Worm (Caenorhabditis elegans) whole organism, young adult: ENCODE results near the gene Y54E2A.9.
A peak's percentile ranks its signal among the peaks of the same experiment; 100 is the strongest.

ENCODE experiments used
- C06A6.2 ChIP-seq: fragments of 200-800 bp; sonication (Bioruptor generic); conservative IDR thresholded peaks from 2 replicates; pipeline ENCODE4 v1.3.6; 2022; ENCODE audit warnings: missing genetic modification characterization, missing compliant biosample characterization
- F22D6.2 ChIP-seq: sonication (generic microtip); optimal IDR thresholded peaks from 2 replicates; lab custom pipeline; 2016; ENCODE audit warnings: mild to moderate bottlenecking, missing genetic modification characterization, missing compliant biosample characterization
- F33H1.4 ChIP-seq: fragments of 200-800 bp; sonication (Bioruptor generic); IDR thresholded peaks from 2 replicates; pipeline ENCODE4 v1.3.6; 2022; ENCODE audit warnings: missing genetic modification reagents, missing genetic modification characterization, missing compliant biosample characterization
- F39B2.1 ChIP-seq: fragments of 200-800 bp; sonication (Bioruptor generic); IDR thresholded peaks from 2 replicates; pipeline ENCODE4 v1.3.6; 2022; ENCODE audit warnings: missing genetic modification reagents, missing genetic modification characterization, missing compliant biosample characterization
- K12H6.12 ChIP-seq: fragments of 200-800 bp; sonication (Bioruptor generic); optimal IDR thresholded peaks from 2 replicates; lab custom pipeline; 2018; ENCODE audit warnings: mild to moderate bottlenecking, missing genetic modification characterization, missing compliant biosample characterization
- T26A5.8 ChIP-seq: sonication (generic microtip); optimal IDR thresholded peaks from 2 replicates; lab custom pipeline; 2016; ENCODE audit warnings: missing genetic modification characterization, missing compliant biosample characterization
- Y53G8AR.9 ChIP-seq: fragments of 200-800 bp; sonication (Bioruptor generic); conservative IDR thresholded peaks from 2 replicates; pipeline ENCODE4 v1.3.6; 2022; ENCODE audit warnings: missing genetic modification reagents, missing genetic modification characterization, missing compliant biosample characterization
- Y56A3A.18 ChIP-seq: fragments of 200-800 bp; sonication (Bioruptor generic); IDR thresholded peaks from 2 replicates; pipeline ENCODE4 v1.3.6; 2022; ENCODE audit warnings: missing genetic modification reagents, missing genetic modification characterization, missing compliant biosample characterization
- aptf-3 ChIP-seq: fragments of 200-800 bp; sonication (Bioruptor generic); IDR thresholded peaks from 2 replicates; pipeline ENCODE4 v1.3.6; 2022; ENCODE audit warnings: missing genetic modification characterization, missing compliant biosample characterization
- athp-1 ChIP-seq: sonication (generic microtip); optimal IDR thresholded peaks from 2 replicates; lab custom pipeline; 2017; ENCODE audit warnings: mild to moderate bottlenecking, missing genetic modification characterization, missing compliant biosample characterization
- attf-3 ChIP-seq: fragments of 200-800 bp; sonication (Bioruptor generic); conservative IDR thresholded peaks from 2 replicates; pipeline ENCODE4 v1.3.6; 2022; ENCODE audit warnings: missing genetic modification reagents, missing genetic modification characterization, missing compliant biosample characterization
- attf-5 ChIP-seq: fragments of 200-800 bp; sonication (Bioruptor generic); optimal IDR thresholded peaks from 2 replicates; lab custom pipeline; 2018; ENCODE audit warnings: mild to moderate bottlenecking, missing genetic modification characterization, missing compliant biosample characterization
- bed-1 ChIP-seq: fragments of 200-800 bp; sonication (Bioruptor generic); IDR thresholded peaks from 2 replicates; pipeline ENCODE4 v1.3.6; 2022; ENCODE audit warnings: missing genetic modification reagents, missing genetic modification characterization, missing compliant biosample characterization
- cebp-1 ChIP-seq, 2 experiments: fragments of 200-800 bp in 1 of 2; sonication (Bioruptor generic) in 1 of 2; sonication (generic microtip) in 1 of 2; IDR thresholded peaks in 1 of 2; optimal IDR thresholded peaks in 1 of 2; 2 replicates each; pipeline versions ENCODE4 v1.3.6 to Lab custom; 2017 to 2022; ENCODE audit warnings: missing compliant biosample characterization in 2 of 2, missing genetic modification characterization in 2 of 2, mild to moderate bottlenecking in 1 of 2, missing genetic modification reagents in 1 of 2, moderate library complexity in 1 of 2
- ceh-27 ChIP-seq: fragments of 200-800 bp; sonication (Bioruptor generic); optimal IDR thresholded peaks from 2 replicates; lab custom pipeline; 2018; ENCODE audit warnings: mild to moderate bottlenecking, missing genetic modification characterization, moderate library complexity, missing compliant biosample characterization
- ceh-58 ChIP-seq: fragments of 200-800 bp; sonication (Bioruptor generic); IDR thresholded peaks from 2 replicates; pipeline ENCODE4 v1.3.6; 2022; ENCODE audit warnings: missing genetic modification characterization, missing compliant biosample characterization
- dox-1 ChIP-seq: fragments of 200-800 bp; sonication (Bioruptor generic); IDR thresholded peaks from 2 replicates; pipeline ENCODE4 v1.3.6; 2022; ENCODE audit warnings: missing genetic modification reagents, missing genetic modification characterization, missing compliant biosample characterization
- efl-1 ChIP-seq: fragments of 150-350 bp; optimal IDR thresholded peaks from 2 replicates; lab custom pipeline; 2014; ENCODE audit warnings: missing biosample characterization, missing genetic modification reagents, missing genetic modification characterization
- lsl-1 ChIP-seq: fragments of 200-800 bp; sonication (Bioruptor generic); optimal IDR thresholded peaks from 2 replicates; lab custom pipeline; 2018; ENCODE audit warnings: mild to moderate bottlenecking, missing genetic modification characterization, moderate library complexity, missing compliant biosample characterization
- madf-3 ChIP-seq: fragments of 200-800 bp; sonication (Bioruptor generic); IDR thresholded peaks from 2 replicates; pipeline ENCODE4 v1.3.6; 2022; ENCODE audit warnings: missing genetic modification reagents, missing genetic modification characterization, missing compliant biosample characterization
- madf-6 ChIP-seq: fragments of 200-800 bp; sonication (Bioruptor generic); IDR thresholded peaks from 2 replicates; pipeline ENCODE4 v1.3.6; 2022; ENCODE audit warnings: missing genetic modification reagents, missing genetic modification characterization, missing compliant biosample characterization
- nfyb-1 ChIP-seq: fragments of 200-800 bp; sonication (Bioruptor generic); IDR thresholded peaks from 2 replicates; pipeline ENCODE4 v1.3.6; 2022; ENCODE audit warnings: missing genetic modification reagents, missing genetic modification characterization, missing compliant biosample characterization
- nhr-80 ChIP-seq: sonication (generic microtip); optimal IDR thresholded peaks from 2 replicates; lab custom pipeline; 2016; ENCODE audit warnings: missing genetic modification characterization, missing compliant biosample characterization
- pha-4 ChIP-seq: fragments of 150-350 bp; sonication (generic microtip); optimal IDR thresholded peaks from 2 replicates; lab custom pipeline; 2014; ENCODE audit warnings: missing biosample characterization, missing genetic modification reagents, missing genetic modification characterization
- sea-2 ChIP-seq: fragments of 200-800 bp; sonication (Bioruptor generic); IDR thresholded peaks from 2 replicates; pipeline ENCODE4 v1.3.6; 2022; ENCODE audit warnings: missing genetic modification characterization, missing compliant biosample characterization
- somi-1 ChIP-seq: fragments of 200-800 bp; sonication (Bioruptor generic); optimal IDR thresholded peaks from 2 replicates; lab custom pipeline; 2018; ENCODE audit warnings: mild to moderate bottlenecking, missing genetic modification characterization, missing compliant biosample characterization
- tbp1 ChIP-seq: fragments of 200-800 bp; sonication (Bioruptor generic); optimal IDR thresholded peaks from 2 replicates; lab custom pipeline; 2018; ENCODE audit warnings: mild to moderate bottlenecking, missing genetic modification characterization, missing compliant biosample characterization
- unc-62 ChIP-seq: fragments of 150-350 bp; optimal IDR thresholded peaks from 2 replicates; lab custom pipeline; 2014; ENCODE audit warnings: missing biosample characterization, missing genetic modification reagents, missing genetic modification characterization
- zfh-2 ChIP-seq: fragments of 200-800 bp; sonication (Bioruptor generic); conservative IDR thresholded peaks from 2 replicates; pipeline ENCODE4 v1.3.6; 2022; ENCODE audit warnings: missing genetic modification reagents, missing genetic modification characterization, missing compliant biosample characterization
- zim-3 ChIP-seq: sonication (generic microtip); optimal IDR thresholded peaks from 2 replicates; lab custom pipeline; 2017; ENCODE audit warnings: mild to moderate bottlenecking, missing genetic modification characterization, moderate library complexity, missing compliant biosample characterization
- ztf-22 ChIP-seq: fragments of 200-800 bp; sonication (Bioruptor generic); optimal IDR thresholded peaks from 2 replicates; lab custom pipeline; 2018; ENCODE audit warnings: mild to moderate bottlenecking, missing genetic modification characterization, moderate library complexity, missing compliant biosample characterization
- ztf-25 ChIP-seq: fragments of 200-800 bp; sonication (Bioruptor generic); IDR thresholded peaks from 2 replicates; pipeline ENCODE4 v1.3.6; 2022; ENCODE audit warnings: missing genetic modification reagents, missing genetic modification characterization, missing compliant biosample characterization
- ztf-3 ChIP-seq: fragments of 200-800 bp; sonication (Bioruptor generic); optimal IDR thresholded peaks from 2 replicates; lab custom pipeline; 2018; ENCODE audit warnings: mild to moderate bottlenecking, missing genetic modification characterization, missing compliant biosample characterization

The Y54E2A.9 gene

ce11 chrII:14814894-14815568 is 29.2 kb upstream of the Y54E2A.9 start, which contains the start of gene W01D2.1 (continued):
- TF ChIP-seq bed-1 (no peak), attf-5 (GFP tag; lab: Kevin White, UChicago) (no peak), ztf-3 (GFP tag; lab: Kevin White, UChicago) (no peak), tbp1 (GFP tag; lab: Kevin White, UChicago) (no peak), somi-1 (GFP tag; lab: Kevin White, UChicago) (no peak), attf-3 (no peak)

ce11 chrII:14813106-14813505 is 27.3 kb upstream of the Y54E2A.9 start:
- TF ChIP-seq madf-3 (GFP tag; lab: Robert Waterston, UW) (no peak), madf-6 (GFP tag; lab: Robert Waterston, UW) (0 out of 2 replicates have a peak, but pooled peaks have one; percentile 9), lsl-1 (GFP tag; lab: Kevin White, UChicago) (peak; percentile 69), F39B2.1 (no peak), ceh-58 (GFP tag; lab: Robert Waterston, UW) (no peak)

- TF ChIP-seq ceh-27 (GFP tag; lab: Kevin White, UChicago), result no peak
- no peak for TF ChIP-seq F22D6.2 (tag; lab: Kevin White, UChicago)
- TF ChIP-seq nfyb-1 (GFP tag; lab: Robert Waterston, UW), result no peak
- TF ChIP-seq K12H6.12 (tag; lab: Kevin White, UChicago), result no peak
- TF ChIP-seq Y53G8AR.9 (GFP tag; lab: Robert Waterston, UW), result 0 out of 2 replicates have a peak, but pooled peaks have one; percentile 39
- TF ChIP-seq unc-62 (GFP tag; lab: Kevin White, UChicago), result peak; percentile 24
- peak; percentile 45; the same call in 1 of the 2 replicates for TF ChIP-seq dox-1 (GFP tag; lab: Robert Waterston, UW)
- no peak for TF ChIP-seq athp-1 (tag; lab: Kevin White, UChicago)
- TF ChIP-seq C06A6.2, result no peak
- TF ChIP-seq pha-4 (tag; lab: Kevin White, UChicago), result no peak
- TF ChIP-seq bed-1, result no peak
- no peak for TF ChIP-seq sea-2 (GFP tag; lab: Robert Waterston, UW)
- no peak for TF ChIP-seq cebp-1 (GFP tag; IDR thresholded peaks at IDR 0.05; lab: Robert Waterston, UW)
- TF ChIP-seq cebp-1 (tag; optimal IDR thresholded peaks at IDR 0.05; lab: Kevin White, UChicago), result peak; percentile 38
- no peak for TF ChIP-seq ztf-25 (GFP tag; lab: Robert Waterston, UW)
- TF ChIP-seq nhr-80 (tag; lab: Kevin White, UChicago), result peak; percentile 84
- TF ChIP-seq zfh-2 (GFP tag; lab: Robert Waterston, UW), result no peak
- TF ChIP-seq F33H1.4, result no peak
- TF ChIP-seq Y56A3A.18, result no peak
- no peak for TF ChIP-seq aptf-3 (GFP tag; lab: Robert Waterston, UW)
- no peak for TF ChIP-seq T26A5.8 (tag; lab: Kevin White, UChicago)
These were observed 26.9 kb upstream of the Y54E2A.9 start for ce11 chrII:14812661-14813060.

ce11 chrII:14812231-14812630 is 26.4 kb upstream of the Y54E2A.9 start, which contains the start of gene osta-3:
Gene osta-3 (plus strand): TSS chrII:14812531.
- TF ChIP-seq efl-1 (GFP tag; lab: Kevin White, UChicago), result peak; percentile 13
- TF ChIP-seq ztf-25 (GFP tag; lab: Robert Waterston, UW), result no peak
- TF ChIP-seq tbp1 (GFP tag; lab: Kevin White, UChicago), result no peak
- TF ChIP-seq madf-6 (GFP tag; lab: Robert Waterston, UW), result peak; percentile 54; the same call in 1 of the 2 replicates
- no peak for TF ChIP-seq ztf-22 (GFP tag; lab: Kevin White, UChicago)
- no peak for TF ChIP-seq zim-3 (tag; lab: Kevin White, UChicago)
- TF ChIP-seq, all 124 proteins: peak for 2
